Worm (Caenorhabditis elegans): Measurements from ENCODE around the gene Y32G9A.12.

DNA sequence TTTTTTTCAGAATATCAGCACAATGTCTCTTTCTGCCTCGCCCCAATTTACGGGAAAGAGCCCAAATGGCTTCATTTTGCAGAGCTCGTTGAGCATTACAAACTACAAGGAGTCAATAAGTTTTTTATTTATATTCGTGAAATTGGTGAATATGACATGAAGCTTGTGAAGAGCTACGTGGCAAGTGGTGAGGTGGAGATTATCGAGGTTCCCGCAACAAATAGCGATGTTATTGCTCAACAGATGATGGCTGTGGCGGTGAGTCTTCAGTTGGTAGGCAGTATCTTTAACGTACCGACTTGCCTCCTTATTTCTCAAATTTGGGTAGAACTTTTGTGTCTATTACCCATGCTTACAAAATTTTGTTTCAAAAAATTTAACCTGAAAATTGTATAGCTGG is 8.5 kb upstream of the Y32G9A.12 start:
- TF ChIP-seq tbp1 (GFP tag; optimal IDR thresholded peaks at IDR 0.05) (no peak), F49E8.2 (tag; optimal IDR thresholded peaks at IDR 0.05; ENCODE audit: insufficient read depth) (no peak), nfya-1 (tag; optimal IDR thresholded peaks at IDR 0.05; ENCODE audit: borderline replicate concordance, insufficient read depth) (no peak), fkh-3 (tag; optimal IDR thresholded peaks at IDR 0.05) (no peak), him-1 (tag; optimal IDR thresholded peaks at IDR 0.05) (no peak), zfh-2 (GFP tag; conservative IDR thresholded peaks at IDR 0.05) (no peak), unc-62 (GFP tag; optimal IDR thresholded peaks at IDR 0.05) (no peak)

Data from whole organism, young adult.